Fruit fly (Drosophila melanogaster) whole organism, embryonic: ENCODE data around the gene Gad1.

ENCODE experiments used
- ATbp ChIP-seq: fragments of 200-800 bp; sonication (Bioruptor generic); optimal IDR thresholded peaks from 2 replicates; lab custom pipeline; 2017; ENCODE audit warnings: missing biosample characterization, mild to moderate bottlenecking, missing genetic modification characterization, missing genetic modification reagents
- Awh ChIP-seq: fragments of 200-800 bp; sonication (Bioruptor generic); IDR thresholded peaks from 2 replicates; pipeline ENCODE4, ENCODE4 v1.3.6; 2022; ENCODE audit warnings: missing biosample characterization, missing genetic modification characterization
- CG12219 ChIP-seq: fragments of 200-800 bp; sonication (Bioruptor generic); optimal IDR thresholded peaks from 3 replicates; lab custom pipeline; 2018; ENCODE audit warnings: missing biosample characterization, mild to moderate bottlenecking, missing genetic modification characterization
- CG13123 ChIP-seq: fragments of 200-800 bp; sonication (Bioruptor generic); optimal IDR thresholded peaks from 2 replicates; lab custom pipeline; 2016; ENCODE audit warnings: missing biosample characterization, missing genetic modification characterization
- CG13775 ChIP-seq: fragments of 200-800 bp; sonication (Bioruptor generic); optimal IDR thresholded peaks from 3 replicates; lab custom pipeline; 2017; ENCODE audit warnings: missing biosample characterization, mild to moderate bottlenecking, missing genetic modification characterization
- CG15011 ChIP-seq: fragments of 200-800 bp; sonication (Bioruptor generic); optimal IDR thresholded peaks from 3 replicates; lab custom pipeline; 2018; ENCODE audit warnings: missing biosample characterization, mild to moderate bottlenecking, missing genetic modification characterization
- CG15073 ChIP-seq: fragments of 200-800 bp; sonication (Bioruptor generic); optimal IDR thresholded peaks from 2 replicates; lab custom pipeline; 2016; ENCODE audit warnings: missing biosample characterization, missing genetic modification characterization
- CG17385 ChIP-seq: fragments of 200-800 bp; sonication (Bioruptor generic); optimal IDR thresholded peaks from 3 replicates; lab custom pipeline; 2018; ENCODE audit warnings: missing biosample characterization, mild to moderate bottlenecking, missing genetic modification characterization
- CG1832 ChIP-seq: fragments of 200-800 bp; sonication (Bioruptor generic); optimal IDR thresholded peaks from 2 replicates; lab custom pipeline; 2017; ENCODE audit warnings: missing biosample characterization, mild to moderate bottlenecking, missing genetic modification characterization, inconsistent platforms
- CG18476 ChIP-seq: fragments of 200-800 bp; sonication (Bioruptor generic); optimal IDR thresholded peaks from 2 replicates; lab custom pipeline; 2016; ENCODE audit warnings: missing biosample characterization, mild to moderate bottlenecking, missing genetic modification characterization
- CG2202 ChIP-seq: fragments of 200-800 bp; sonication (Bioruptor generic); optimal IDR thresholded peaks from 2 replicates; lab custom pipeline; 2018; ENCODE audit warnings: missing biosample characterization, mild to moderate bottlenecking, missing genetic modification characterization
- CG30020 ChIP-seq: fragments of 200-800 bp; optimal IDR thresholded peaks from 2 replicates; lab custom pipeline; 2019; ENCODE audit warnings: missing biosample characterization, mild to moderate bottlenecking, missing genetic modification characterization, moderate library complexity
- CG3065 ChIP-seq: fragments of 200-800 bp; sonication (Bioruptor generic); optimal IDR thresholded peaks from 2 replicates; lab custom pipeline; 2016; ENCODE audit warnings: missing biosample characterization, missing genetic modification characterization
- CG3847 ChIP-seq: fragments of 200-800 bp; sonication (Bioruptor generic); IDR thresholded peaks from 2 replicates; pipeline ENCODE4 v1.3.6; 2022; ENCODE audit warnings: missing biosample characterization, missing genetic modification characterization
- CG6254 ChIP-seq: fragments of 200-800 bp; sonication (Bioruptor generic); optimal IDR thresholded peaks from 3 replicates; lab custom pipeline; 2017; ENCODE audit warnings: mild to moderate bottlenecking, missing biosample characterization, missing genetic modification reagents, missing genetic modification characterization
- CG6791 ChIP-seq: fragments of 200-800 bp; sonication (Bioruptor generic); IDR thresholded peaks from 3 replicates; pipeline ENCODE4 v1.3.6; 2022; ENCODE audit warnings: missing biosample characterization, missing genetic modification characterization; ENCODE audit not compliant: partially characterized antibody
- CG7271 ChIP-seq: fragments of 200-800 bp; sonication (Bioruptor generic); optimal IDR thresholded peaks from 2 replicates; lab custom pipeline; 2018; ENCODE audit warnings: missing biosample characterization, mild to moderate bottlenecking, missing genetic modification characterization, moderate library complexity
- CG7839 ChIP-seq: fragments of 200-800 bp; sonication (Bioruptor generic); optimal IDR thresholded peaks from 3 replicates; lab custom pipeline; 2018; ENCODE audit warnings: missing biosample characterization, mild to moderate bottlenecking, missing genetic modification characterization, moderate library complexity
- CG8281 ChIP-seq: fragments of 200-800 bp; sonication (Bioruptor generic); optimal IDR thresholded peaks from 2 replicates; lab custom pipeline; 2018; ENCODE audit warnings: missing biosample characterization, mild to moderate bottlenecking, missing genetic modification characterization, moderate library complexity
- CG9817 ChIP-seq: fragments of 200-800 bp; sonication (Bioruptor generic); optimal IDR thresholded peaks from 2 replicates; lab custom pipeline; 2018; ENCODE audit warnings: missing biosample characterization, mild to moderate bottlenecking, missing genetic modification characterization, moderate library complexity
- Dip2 ChIP-seq: fragments of 200-800 bp; sonication (Bioruptor generic); IDR thresholded peaks from 2 replicates; pipeline ENCODE4 v1.3.6; 2022; ENCODE audit warnings: missing biosample characterization, missing genetic modification characterization
- Doc3 ChIP-seq: fragments of 200-800 bp; sonication (Bioruptor generic); IDR thresholded peaks from 3 replicates; pipeline ENCODE4 v1.3.6; 2022; ENCODE audit warnings: missing biosample characterization, missing genetic modification characterization; ENCODE audit not compliant: partially characterized antibody
- HHEX ChIP-seq: fragments of 200-800 bp; sonication (Bioruptor generic); optimal IDR thresholded peaks from 3 replicates; lab custom pipeline; 2017; ENCODE audit warnings: missing biosample characterization, mild to moderate bottlenecking, missing genetic modification characterization, missing genetic modification reagents
- HmgZ ChIP-seq: fragments of 200-800 bp; sonication (Bioruptor generic); optimal IDR thresholded peaks from 2 replicates; lab custom pipeline; 2018; ENCODE audit warnings: missing biosample characterization, mild to moderate bottlenecking, missing genetic modification characterization
- Lpt ChIP-seq: fragments of >200 bp; optimal IDR thresholded peaks from 2 replicates; lab custom pipeline; 2018; ENCODE audit warnings: missing biosample characterization, missing genetic modification characterization
- Nf-YB ChIP-seq: fragments of 200-800 bp; sonication (Bioruptor generic); optimal IDR thresholded peaks from 3 replicates; lab custom pipeline; 2019; ENCODE audit warnings: missing biosample characterization, mild to moderate bottlenecking, missing genetic modification characterization, moderate library complexity
- Oli ChIP-seq: fragments of 200-800 bp; sonication (Bioruptor generic); optimal IDR thresholded peaks from 2 replicates; lab custom pipeline; 2018; ENCODE audit warnings: missing biosample characterization, mild to moderate bottlenecking, missing genetic modification characterization, moderate library complexity
- Poxn ChIP-seq: fragments of 200-800 bp; sonication (Bioruptor generic); IDR thresholded peaks from 2 replicates; pipeline ENCODE4 v1.3.6; 2022; ENCODE audit warnings: missing biosample characterization, missing genetic modification characterization
- Ravus ChIP-seq: fragments of 200-800 bp; sonication (Bioruptor generic); IDR thresholded peaks from 2 replicates; pipeline ENCODE4 v1.3.6; 2022; ENCODE audit warnings: missing biosample characterization, missing genetic modification characterization
- bbx ChIP-seq: fragments of 200-800 bp; sonication (Bioruptor generic); IDR thresholded peaks from 2 replicates; pipeline ENCODE4 v1.3.6; 2022; ENCODE audit warnings: missing biosample characterization, missing genetic modification characterization; ENCODE audit not compliant: partially characterized antibody
- croc ChIP-seq: fragments of 200-800 bp; sonication (Bioruptor generic); conservative IDR thresholded peaks from 3 replicates; pipeline ENCODE4 v1.3.6; 2022; ENCODE audit warnings: missing biosample characterization, missing genetic modification characterization
- crol ChIP-seq: fragments of 200-800 bp; sonication (Bioruptor generic); IDR thresholded peaks from 2 replicates; pipeline ENCODE4 v1.3.6; 2022; ENCODE audit warnings: missing biosample characterization, missing genetic modification characterization
- cwo ChIP-seq: fragments of 200-800 bp; sonication (Bioruptor generic); optimal IDR thresholded peaks from 3 replicates; lab custom pipeline; 2017; ENCODE audit warnings: missing biosample characterization, missing genetic modification characterization, mild to moderate bottlenecking, moderate library complexity, missing genetic modification reagents
- dpn ChIP-seq, 2 experiments: fragments of 200-800 bp; sonication (Bioruptor generic); optimal IDR thresholded peaks; 3 replicates each; lab custom pipeline; 2016; ENCODE audit warnings: missing biosample characterization in 2 of 2, missing genetic modification characterization in 2 of 2
- esg ChIP-seq: fragments of 200-800 bp; sonication (Bioruptor generic); conservative IDR thresholded peaks from 2 replicates; pipeline ENCODE4 v1.3.6; 2022; ENCODE audit warnings: missing biosample characterization, missing genetic modification characterization
- exex ChIP-seq: fragments of 200-800 bp; sonication (Bioruptor generic); optimal IDR thresholded peaks from 4 replicates; lab custom pipeline; 2018; ENCODE audit warnings: missing biosample characterization, mild to moderate bottlenecking, missing genetic modification characterization, moderate library complexity
- eyg ChIP-seq: fragments of 200-800 bp; sonication (Bioruptor generic); optimal IDR thresholded peaks from 3 replicates; lab custom pipeline; 2016; ENCODE audit warnings: missing biosample characterization, missing genetic modification characterization
- fd96Cb ChIP-seq: fragments of 200-800 bp; sonication (Bioruptor generic); optimal IDR thresholded peaks from 2 replicates; lab custom pipeline; 2018; ENCODE audit warnings: missing biosample characterization, mild to moderate bottlenecking, missing genetic modification characterization, moderate library complexity
- fru ChIP-seq: fragments of >200 bp; optimal IDR thresholded peaks from 2 replicates; lab custom pipeline; 2017
- grau ChIP-seq: fragments of 200-800 bp; optimal IDR thresholded peaks from 3 replicates; lab custom pipeline; 2019; ENCODE audit warnings: missing biosample characterization, mild to moderate bottlenecking, missing genetic modification characterization, moderate library complexity
- gro ChIP-seq: fragments of 200-800 bp; sonication (Bioruptor generic); optimal IDR thresholded peaks from 2 replicates; lab custom pipeline; 2016; ENCODE audit warnings: missing biosample characterization, missing genetic modification characterization
- hb ChIP-seq: fragments of 200-800 bp; sonication (Bioruptor generic); IDR thresholded peaks from 3 replicates; pipeline ENCODE4 v1.3.6; 2022; ENCODE audit warnings: missing biosample characterization, missing genetic modification characterization; ENCODE audit not compliant: partially characterized antibody
- lmd ChIP-seq: fragments of 200-800 bp; sonication (Bioruptor generic); IDR thresholded peaks from 2 replicates; pipeline ENCODE4 v1.3.6; 2022; ENCODE audit warnings: missing biosample characterization, missing genetic modification characterization
- nerfin-2 ChIP-seq: fragments of 200-800 bp; sonication (Bioruptor generic); IDR thresholded peaks from 2 replicates; pipeline ENCODE4 v1.3.6; 2022; ENCODE audit warnings: missing biosample characterization, missing genetic modification characterization; ENCODE audit not compliant: partially characterized antibody
- peb ChIP-seq: fragments of 200-800 bp; sonication (Bioruptor generic); IDR thresholded peaks from 2 replicates; pipeline ENCODE4 v1.3.6; 2022; ENCODE audit warnings: missing biosample characterization, missing genetic modification characterization
- rib ChIP-seq: fragments of 200-800 bp; sonication (Bioruptor generic); IDR thresholded peaks from 2 replicates; pipeline ENCODE4 v1.3.6; 2022; ENCODE audit warnings: missing biosample characterization, missing genetic modification characterization
- tin ChIP-seq: fragments of 200-800 bp; sonication (Bioruptor generic); optimal IDR thresholded peaks from 3 replicates; lab custom pipeline; 2016; ENCODE audit warnings: missing biosample characterization, missing genetic modification characterization
- tna ChIP-seq: fragments of 200-800 bp; sonication (Bioruptor generic); IDR thresholded peaks from 2 replicates; pipeline ENCODE4 v1.3.6; 2022; ENCODE audit warnings: missing biosample characterization, missing genetic modification characterization; ENCODE audit not compliant: partially characterized antibody
- toy ChIP-seq: fragments of 200-800 bp; sonication (Bioruptor generic); IDR thresholded peaks from 2 replicates; pipeline ENCODE4 v1.3.6; 2022; ENCODE audit warnings: missing biosample characterization, missing genetic modification characterization
- tup ChIP-seq: fragments of 200-800 bp; sonication (Bioruptor generic); optimal IDR thresholded peaks from 2 replicates; lab custom pipeline; 2016; ENCODE audit warnings: missing biosample characterization, mild to moderate bottlenecking, missing genetic modification characterization, moderate library complexity
- wek ChIP-seq: fragments of 200-800 bp; sonication (Bioruptor generic); optimal IDR thresholded peaks from 3 replicates; lab custom pipeline; 2018; ENCODE audit warnings: missing biosample characterization, mild to moderate bottlenecking, missing genetic modification characterization, moderate library complexity

Gad1 gene

DNA sequence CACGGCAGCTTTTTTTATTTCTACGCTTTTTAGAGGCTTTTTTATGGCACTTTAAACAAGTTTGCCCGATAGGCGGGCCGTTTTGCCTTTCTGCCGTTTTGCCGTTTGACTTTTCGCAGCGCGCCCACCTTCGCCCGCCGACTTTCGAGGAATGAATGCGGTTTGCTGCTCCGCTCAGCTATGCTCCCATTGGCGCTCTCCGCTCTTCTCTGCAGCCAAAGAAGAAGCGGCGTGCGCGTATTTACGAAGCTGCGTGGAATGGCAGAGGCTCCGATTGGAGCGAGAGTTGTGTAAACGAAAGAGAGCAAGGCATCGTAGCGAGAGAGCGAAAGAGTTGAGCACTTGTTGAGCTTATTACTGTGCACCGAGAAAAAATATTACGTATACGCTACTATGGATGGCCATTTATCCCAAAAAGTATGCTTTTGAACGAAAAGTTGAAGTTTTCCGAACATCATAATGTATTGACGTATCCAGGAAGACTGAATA, 16.9 kb downstream of the Gad1 start, which contains the start of gene wit (continued):
- TF ChIP-seq Poxn (GFP tag; lab: Robert Waterston, UW) = no peak
- TF ChIP-seq CG18476 (GFP tag; lab: Kevin White, UChicago) = no peak
- peak; percentile 48 for TF ChIP-seq wek (GFP tag; lab: Kevin White, UChicago)
- TF ChIP-seq CG3065 = no peak
- TF ChIP-seq Awh = peak; percentile 62; the same call in 1 of the 2 replicates
- TF ChIP-seq CG9817 (tag; lab: Kevin White, UChicago) = no peak
- no peak for TF ChIP-seq tna
- TF ChIP-seq CG13775 = no peak
- TF ChIP-seq CG30020 (tag; lab: Kevin White, UChicago) = no peak
- no peak for TF ChIP-seq CG13123
- TF ChIP-seq Oli (tag; lab: Kevin White, UChicago) = no peak
- TF ChIP-seq Nf-YB = peak; percentile 41
- TF ChIP-seq croc (GFP tag; lab: Robert Waterston, UW) = no peak
- TF ChIP-seq fd96Cb = no peak
- TF ChIP-seq tup = no peak
- no peak for TF ChIP-seq toy
- TF ChIP-seq nerfin-2 (GFP tag; lab: Robert Waterston, UW) = no peak
- peak; percentile 56; the same call in 1 of the 2 replicates for TF ChIP-seq rib (GFP tag; lab: Robert Waterston, UW)
- TF ChIP-seq CG6254 = no peak
- TF ChIP-seq lmd (GFP tag; lab: Robert Waterston, UW) = no peak
- no peak for TF ChIP-seq peb (GFP tag; lab: Robert Waterston, UW)
- no peak for TF ChIP-seq Lpt (GFP tag; lab: Kevin White, UChicago)
- no peak for TF ChIP-seq Ravus (GFP tag; lab: Robert Waterston, UW)
- TF ChIP-seq grau = no peak
- TF ChIP-seq CG17385 (GFP tag; lab: Kevin White, UChicago) = peak; percentile 73
- no peak for TF ChIP-seq CG2202 (tag; lab: Kevin White, UChicago)
- TF ChIP-seq HmgZ = peak; percentile 26
- TF ChIP-seq CG1832 = no peak
- TF ChIP-seq crol = no peak
- TF ChIP-seq dpn (GFP tag; optimal IDR thresholded peaks at IDR 0.05; lab: Kevin White, UChicago) = no peak
- TF ChIP-seq cwo = no peak
- TF ChIP-seq CG12219 (GFP tag; lab: Kevin White, UChicago) = no peak
- no peak for TF ChIP-seq CG3847 (GFP tag; lab: Robert Waterston, UW)
- no peak for TF ChIP-seq CG6791 (GFP tag; lab: Robert Waterston, UW)
- TF ChIP-seq HHEX (GFP tag; lab: Kevin White, UChicago) = no peak
- TF ChIP-seq esg = no peak
- no peak for TF ChIP-seq tin
- no peak for TF ChIP-seq hb (GFP tag; lab: Robert Waterston, UW)
- TF ChIP-seq ATbp (GFP tag; lab: Kevin White, UChicago) = peak; percentile 19
- peak; percentile 41 for TF ChIP-seq eyg (GFP tag; lab: Kevin White, UChicago)
- no peak for TF ChIP-seq CG7271 (tag; lab: Kevin White, UChicago)
- TF ChIP-seq bbx (GFP tag; lab: Robert Waterston, UW) = peak; percentile 41; the same call in 1 of the 2 replicates
- TF ChIP-seq CG7839 (tag; lab: Kevin White, UChicago) = no peak
- TF ChIP-seq CG8281 (tag; lab: Kevin White, UChicago) = no peak
- no peak for TF ChIP-seq fru
- TF ChIP-seq Doc3 (GFP tag; lab: Robert Waterston, UW) = peak; percentile 48; the same call in 1 of the 3 replicates
- peak; percentile 32 for TF ChIP-seq gro
- TF ChIP-seq CG15011 (GFP tag; lab: Kevin White, UChicago) = no peak
- TF ChIP-seq exex (tag; lab: Kevin White, UChicago) = no peak
- TF ChIP-seq CG15073 (GFP tag; lab: Kevin White, UChicago) = no peak
- no peak for TF ChIP-seq Dip2
